Worm (Caenorhabditis elegans) whole organism, L4 larva: ENCODE results near the gene chat-1.

Source experiments
- aly-2 ChIP-seq: sonication (generic microtip); optimal IDR thresholded peaks from 2 replicates; lab custom pipeline; 2018; ENCODE audit warnings: missing biosample characterization, missing genetic modification characterization
- unc-39 ChIP-seq: sonication (generic microtip); optimal IDR thresholded peaks from 2 replicates; lab custom pipeline; 2017; ENCODE audit warnings: missing biosample characterization, missing genetic modification characterization

ce11 chrIV:4449439-4449838 is 2.3 kb downstream of the chat-1 start, which contains the start of gene R08C7.12:
- TF ChIP-seq unc-39 (tag; lab: Kevin White, UChicago) (no peak), aly-2 (no peak)
